Worm (Caenorhabditis elegans) whole organism, young adult: Measurements from ENCODE around the gene ZC317.6.

Source experiments
- K11D2.4 ChIP-seq: fragments of 200-800 bp; sonication (Bioruptor generic); IDR thresholded peaks from 2 replicates; pipeline ENCODE4 v1.3.6; 2022; ENCODE audit warnings: missing genetic modification reagents, missing genetic modification characterization, missing compliant biosample characterization
- T07F8.4 ChIP-seq: sonication (generic microtip); optimal IDR thresholded peaks from 2 replicates; lab custom pipeline; 2016; ENCODE audit warnings: mild to moderate bottlenecking, missing genetic modification characterization, moderate library complexity, missing compliant biosample characterization
- akir-1 ChIP-seq: fragments of 200-800 bp; sonication (Bioruptor generic); optimal IDR thresholded peaks from 2 replicates; lab custom pipeline; 2018; ENCODE audit warnings: mild to moderate bottlenecking, missing genetic modification characterization, moderate library complexity, missing compliant biosample characterization
- attf-6 ChIP-seq: fragments of 200-800 bp; sonication (Bioruptor generic); IDR thresholded peaks from 2 replicates; pipeline ENCODE4 v1.3.6; 2022; ENCODE audit warnings: missing genetic modification reagents, missing genetic modification characterization, missing compliant biosample characterization
- bed-2 ChIP-seq: fragments of 200-800 bp; sonication (Bioruptor generic); IDR thresholded peaks from 2 replicates; pipeline ENCODE4 v1.3.6; 2022; ENCODE audit warnings: missing genetic modification reagents, missing genetic modification characterization, missing compliant biosample characterization
- cebp-2 ChIP-seq: fragments of 200-800 bp; sonication (Bioruptor generic); IDR thresholded peaks from 2 replicates; pipeline ENCODE4 v1.3.6; 2022; ENCODE audit warnings: missing genetic modification characterization, missing compliant biosample characterization
- ceh-58 ChIP-seq: fragments of 200-800 bp; sonication (Bioruptor generic); IDR thresholded peaks from 2 replicates; pipeline ENCODE4 v1.3.6; 2022; ENCODE audit warnings: missing genetic modification characterization, missing compliant biosample characterization
- dpff-1 ChIP-seq: sonication (generic microtip); optimal IDR thresholded peaks from 2 replicates; lab custom pipeline; 2017; ENCODE audit warnings: mild to moderate bottlenecking, missing genetic modification characterization, missing compliant biosample characterization
- hsf-1 ChIP-seq: fragments of 200-800 bp; sonication (Bioruptor generic); IDR thresholded peaks from 2 replicates; pipeline ENCODE4 v1.3.6; 2022; ENCODE audit warnings: missing genetic modification reagents, missing genetic modification characterization, missing compliant biosample characterization
- pha-4 ChIP-seq: fragments of 150-350 bp; sonication (generic microtip); optimal IDR thresholded peaks from 2 replicates; lab custom pipeline; 2014; ENCODE audit warnings: missing biosample characterization, missing genetic modification reagents, missing genetic modification characterization
- snpc-4 ChIP-seq, 5 experiments: fragments of 150-350 bp in 1 of 5; sonication (generic microtip) in 4 of 5; optimal IDR thresholded peaks; 2 replicates each; lab custom pipeline; 2014 to 2018; ENCODE audit warnings: missing genetic modification characterization in 5 of 5, missing biosample characterization in 3 of 5, antibody characterized with exemption in 2 of 5, mild to moderate bottlenecking in 2 of 5, missing compliant biosample characterization in 2 of 5, missing genotype in 2 of 5, moderate library complexity in 2 of 5, missing genetic modification reagents in 1 of 5
- unc-130 ChIP-seq: sonication (generic microtip); optimal IDR thresholded peaks from 2 replicates; lab custom pipeline; 2016; ENCODE audit warnings: missing genetic modification reagents, missing genetic modification characterization, missing compliant biosample characterization
- ztf-22 ChIP-seq: fragments of 200-800 bp; sonication (Bioruptor generic); optimal IDR thresholded peaks from 2 replicates; lab custom pipeline; 2018; ENCODE audit warnings: mild to moderate bottlenecking, missing genetic modification characterization, moderate library complexity, missing compliant biosample characterization
- ztf-25 ChIP-seq: fragments of 200-800 bp; sonication (Bioruptor generic); IDR thresholded peaks from 2 replicates; pipeline ENCODE4 v1.3.6; 2022; ENCODE audit warnings: missing genetic modification reagents, missing genetic modification characterization, missing compliant biosample characterization

- TF ChIP-seq ztf-22 (GFP tag; lab: Kevin White, UChicago) (no peak), hsf-1 (GFP tag; lab: Robert Waterston, UW) (no peak), bed-2 (GFP tag; lab: Robert Waterston, UW) (no peak), unc-130 (GFP tag; lab: Kevin White, UChicago) (no peak), ceh-58 (GFP tag; lab: Robert Waterston, UW) (no peak), T07F8.4 (tag; lab: Kevin White, UChicago) (no peak), K11D2.4 (no peak), cebp-2 (no peak), dpff-1 (no peak), snpc-4 (GFP tag; optimal IDR thresholded peaks at IDR 0.05; lab: Kevin White, UChicago) (no peak), snpc-4 (tag; optimal IDR thresholded peaks at IDR 0.05; lab: Kevin White, UChicago) (no peak), ztf-25 (GFP tag; lab: Robert Waterston, UW) (no peak), akir-1 (no peak), attf-6 (no peak), pha-4 (tag; lab: Kevin White, UChicago) (no peak)
These were observed 44.2 kb upstream of the ZC317.6 start for ce11 chrV:5512559-5512958.
